Fruit fly (Drosophila melanogaster) whole organism, embryonic: ENCODE results near the gene osp.
A peak's percentile ranks its signal among the peaks of the same experiment; 100 is the strongest.

Experiments used
- B-H2 ChIP-seq: fragments of 200-800 bp; sonication (Bioruptor generic); optimal IDR thresholded peaks from 2 replicates; lab custom pipeline; 2018; ENCODE audit warnings: missing biosample characterization, mild to moderate bottlenecking, missing genetic modification characterization
- Bgb ChIP-seq: fragments of 200-800 bp; sonication (Bioruptor generic); IDR thresholded peaks from 2 replicates; pipeline ENCODE4 v1.3.6; 2022; ENCODE audit warnings: missing biosample characterization, missing genetic modification characterization; ENCODE audit not compliant: partially characterized antibody
- CG10565 ChIP-seq: fragments of 200-800 bp; sonication (Bioruptor generic); optimal IDR thresholded peaks from 3 replicates; lab custom pipeline; 2016; ENCODE audit warnings: missing biosample characterization, mild to moderate bottlenecking, missing genetic modification characterization
- CG17802 ChIP-seq: fragments of 200-800 bp; sonication (Bioruptor generic); optimal IDR thresholded peaks from 2 replicates; lab custom pipeline; 2018; ENCODE audit warnings: missing biosample characterization, mild to moderate bottlenecking, missing genetic modification characterization, moderate library complexity
- CG17829 ChIP-seq: fragments of 200-800 bp; optimal IDR thresholded peaks from 2 replicates; lab custom pipeline; 2019; ENCODE audit warnings: missing biosample characterization, mild to moderate bottlenecking, missing genetic modification characterization, moderate library complexity
- CG2875 ChIP-seq: fragments of 200-800 bp; sonication (Bioruptor generic); optimal IDR thresholded peaks from 2 replicates; lab custom pipeline; 2017; ENCODE audit warnings: missing biosample characterization, mild to moderate bottlenecking, missing genetic modification characterization, missing genetic modification reagents
- CG30020 ChIP-seq: fragments of 200-800 bp; optimal IDR thresholded peaks from 2 replicates; lab custom pipeline; 2019; ENCODE audit warnings: missing biosample characterization, mild to moderate bottlenecking, missing genetic modification characterization, moderate library complexity
- CG4820 ChIP-seq: fragments of 200-800 bp; sonication (Bioruptor generic); optimal IDR thresholded peaks from 3 replicates; lab custom pipeline; 2016; ENCODE audit warnings: missing biosample characterization, missing genetic modification characterization
- CG7786 ChIP-seq: fragments of 200-800 bp; sonication (Bioruptor generic); optimal IDR thresholded peaks from 2 replicates; lab custom pipeline; 2016; ENCODE audit warnings: missing biosample characterization, missing genetic modification characterization
- CG8290 ChIP-seq, 3 experiments: fragments of 200-800 bp; sonication (Bioruptor generic); optimal IDR thresholded peaks; 2 replicates each; lab custom pipeline; 2016 to 2019; ENCODE audit warnings: missing biosample characterization in 3 of 3, missing genetic modification characterization in 3 of 3, mild to moderate bottlenecking in 2 of 3, moderate library complexity in 1 of 3
- CG9797 ChIP-seq: fragments of 200-800 bp; sonication (Bioruptor generic); optimal IDR thresholded peaks from 3 replicates; lab custom pipeline; 2018; ENCODE audit warnings: missing biosample characterization, mild to moderate bottlenecking, missing genetic modification characterization
- CG9932 ChIP-seq: fragments of 200-800 bp; sonication (Bioruptor generic); IDR thresholded peaks from 2 replicates; pipeline ENCODE4 v1.3.6; 2022; ENCODE audit warnings: missing biosample characterization, missing genetic modification characterization
- CTCF ChIP-seq: fragments of 200-800 bp; sonication (Bioruptor generic); optimal IDR thresholded peaks from 2 replicates; lab custom pipeline; 2017; ENCODE audit warnings: missing biosample characterization, mild to moderate bottlenecking, missing genetic modification characterization, moderate library complexity
- E2f1 ChIP-seq: fragments of 200-800 bp; sonication (Bioruptor generic); IDR thresholded peaks from 2 replicates; pipeline ENCODE4 v1.3.6; 2022; ENCODE audit warnings: missing biosample characterization, missing genetic modification characterization
- Eip74EF ChIP-seq, 2 experiments: fragments of 200-800 bp in 1 of 2; fragments of >200 bp in 1 of 2; sonication (Bioruptor generic) in 1 of 2; optimal IDR thresholded peaks; 2 replicates each; lab custom pipeline; 2017 to 2019; ENCODE audit warnings: missing biosample characterization in 2 of 2, missing genetic modification characterization in 2 of 2, mild to moderate bottlenecking in 1 of 2, moderate library complexity in 1 of 2
- Ets65A ChIP-seq: fragments of 200-800 bp; sonication (Bioruptor generic); peaks from one replicate; lab custom pipeline; 2016; ENCODE audit warnings: missing biosample characterization, missing genetic modification characterization
- Fer3 ChIP-seq: fragments of 200-800 bp; sonication (Bioruptor generic); optimal IDR thresholded peaks from 2 replicates; lab custom pipeline; 2018; ENCODE audit warnings: missing biosample characterization, mild to moderate bottlenecking, missing genetic modification characterization, moderate library complexity
- GATAe ChIP-seq: fragments of 200-800 bp; sonication (Bioruptor generic); conservative IDR thresholded peaks from 2 replicates; pipeline ENCODE4 v1.3.6; 2022; ENCODE audit warnings: missing biosample characterization, missing genetic modification characterization
- H15 ChIP-seq: fragments of 200-800 bp; sonication (Bioruptor generic); IDR thresholded peaks from 3 replicates; pipeline ENCODE4 v1.3.6; 2022; ENCODE audit warnings: missing biosample characterization, missing genetic modification characterization
- HLH3B ChIP-seq: fragments of 200-800 bp; sonication (Bioruptor generic); IDR thresholded peaks from 2 replicates; pipeline ENCODE4 v1.3.6; 2022; ENCODE audit warnings: missing biosample characterization, missing genetic modification characterization
- Hr51 ChIP-seq, 2 experiments: fragments of 200-800 bp; sonication (Bioruptor generic); optimal IDR thresholded peaks; 2 replicates in 1 of 2; 3 replicates in 1 of 2; lab custom pipeline; 2016 to 2018; ENCODE audit warnings: missing biosample characterization in 2 of 2, missing genetic modification characterization in 2 of 2, mild to moderate bottlenecking in 1 of 2, moderate library complexity in 1 of 2
- Jarid2 ChIP-seq: fragments of 200-800 bp; sonication (Bioruptor generic); optimal IDR thresholded peaks from 3 replicates; lab custom pipeline; 2017; ENCODE audit warnings: mild to moderate bottlenecking, missing biosample characterization, missing genetic modification reagents, missing genetic modification characterization
- Lpt ChIP-seq: fragments of >200 bp; optimal IDR thresholded peaks from 2 replicates; lab custom pipeline; 2018; ENCODE audit warnings: missing biosample characterization, missing genetic modification characterization
- Med ChIP-seq: fragments of 200-800 bp; sonication (Bioruptor generic); peaks from one replicate; lab custom pipeline; 2016; ENCODE audit warnings: missing biosample characterization, missing genetic modification characterization, mild to moderate bottlenecking, inconsistent platforms, moderate library complexity
- Meics ChIP-seq: fragments of 200-800 bp; sonication (Bioruptor generic); optimal IDR thresholded peaks from 2 replicates; lab custom pipeline; 2017; ENCODE audit warnings: missing biosample characterization, mild to moderate bottlenecking, missing genetic modification characterization
- NC2α ChIP-seq: fragments of 200-800 bp; sonication (Bioruptor generic); optimal IDR thresholded peaks from 2 replicates; lab custom pipeline; 2016; ENCODE audit warnings: missing biosample characterization, missing genetic modification characterization
- Side ChIP-seq: fragments of 200-800 bp; sonication (Bioruptor generic); optimal IDR thresholded peaks from 2 replicates; lab custom pipeline; 2016; ENCODE audit warnings: missing biosample characterization, missing genetic modification characterization
- aop ChIP-seq: fragments of 200-800 bp; sonication (Bioruptor generic); IDR thresholded peaks from 2 replicates; pipeline ENCODE4 v1.3.6; 2022; ENCODE audit warnings: missing biosample characterization, missing genetic modification characterization
- ara ChIP-seq: fragments of 200-800 bp; sonication (Bioruptor generic); IDR thresholded peaks from 2 replicates; pipeline ENCODE4 v1.3.6; 2022; ENCODE audit warnings: missing biosample characterization, missing genetic modification characterization
- bbx ChIP-seq: fragments of 200-800 bp; sonication (Bioruptor generic); IDR thresholded peaks from 2 replicates; pipeline ENCODE4 v1.3.6; 2022; ENCODE audit warnings: missing biosample characterization, missing genetic modification characterization; ENCODE audit not compliant: partially characterized antibody
- ci ChIP-seq: fragments of 200-800 bp; sonication (Bioruptor generic); IDR thresholded peaks from 3 replicates; pipeline ENCODE4 v1.3.6; 2022; ENCODE audit warnings: missing biosample characterization, missing genetic modification characterization
- exex ChIP-seq: fragments of 200-800 bp; sonication (Bioruptor generic); optimal IDR thresholded peaks from 4 replicates; lab custom pipeline; 2018; ENCODE audit warnings: missing biosample characterization, mild to moderate bottlenecking, missing genetic modification characterization, moderate library complexity
- fd96Cb ChIP-seq: fragments of 200-800 bp; sonication (Bioruptor generic); optimal IDR thresholded peaks from 2 replicates; lab custom pipeline; 2018; ENCODE audit warnings: missing biosample characterization, mild to moderate bottlenecking, missing genetic modification characterization, moderate library complexity
- gce ChIP-seq: fragments of 200-800 bp; sonication (Bioruptor generic); IDR thresholded peaks from 3 replicates; pipeline ENCODE4 v1.3.6; 2022; ENCODE audit warnings: missing biosample characterization, missing genetic modification characterization
- gt ChIP-seq: fragments of 200-800 bp; sonication (Bioruptor generic); IDR thresholded peaks from 2 replicates; pipeline ENCODE4 v1.3.6; 2022; ENCODE audit warnings: missing biosample characterization, missing genetic modification characterization
- ind ChIP-seq: fragments of 200-800 bp; sonication (Bioruptor generic); optimal IDR thresholded peaks from 3 replicates; lab custom pipeline; 2016; ENCODE audit warnings: missing biosample characterization, missing genetic modification characterization
- lov ChIP-seq, 2 experiments: fragments of 200-800 bp in 1 of 2; fragments of >200 bp in 1 of 2; sonication (Bioruptor generic) in 1 of 2; IDR thresholded peaks in 1 of 2; optimal IDR thresholded peaks in 1 of 2; 2 replicates in 1 of 2; 3 replicates in 1 of 2; pipeline versions ENCODE4 v1.3.6 to Lab custom; 2017 to 2022; ENCODE audit warnings: missing biosample characterization in 1 of 2, missing genetic modification characterization in 1 of 2
- mam ChIP-seq: fragments of 200-800 bp; sonication (Bioruptor generic); optimal IDR thresholded peaks from 3 replicates; lab custom pipeline; 2016; ENCODE audit warnings: missing biosample characterization, missing genetic modification characterization
- sens ChIP-seq: fragments of 200-800 bp; sonication (Bioruptor generic); peaks from one replicate; lab custom pipeline; 2016; ENCODE audit warnings: missing biosample characterization, missing genetic modification characterization
- tgo ChIP-seq: fragments of 200-800 bp; sonication (Bioruptor generic); IDR thresholded peaks from 3 replicates; pipeline ENCODE4 v1.3.6; 2022; ENCODE audit warnings: missing biosample characterization, missing genetic modification characterization
- tin ChIP-seq: fragments of 200-800 bp; sonication (Bioruptor generic); optimal IDR thresholded peaks from 3 replicates; lab custom pipeline; 2016; ENCODE audit warnings: missing biosample characterization, missing genetic modification characterization
- tll ChIP-seq, 2 experiments: fragments of 200-800 bp in 1 of 2; fragments of >200 bp in 1 of 2; sonication (Bioruptor generic) in 1 of 2; optimal IDR thresholded peaks; 2 replicates each; lab custom pipeline; 2017 to 2019; ENCODE audit warnings: missing biosample characterization in 2 of 2, missing genetic modification characterization in 2 of 2, mild to moderate bottlenecking in 1 of 2, moderate library complexity in 1 of 2
- trh ChIP-seq: fragments of 200-800 bp; sonication (Bioruptor generic); optimal IDR thresholded peaks from 2 replicates; lab custom pipeline; 2016; ENCODE audit warnings: missing biosample characterization, missing genetic modification characterization
- zfh1 ChIP-seq: fragments of 200-800 bp; sonication (Bioruptor generic); IDR thresholded peaks from 3 replicates; pipeline ENCODE4 v1.3.6; 2022; ENCODE audit warnings: missing biosample characterization, missing genetic modification characterization
- zfh2 ChIP-seq: fragments of 200-800 bp; sonication (Bioruptor generic); optimal IDR thresholded peaks from 2 replicates; lab custom pipeline; 2016; ENCODE audit warnings: missing biosample characterization, missing genetic modification characterization

Gene osp

dm6 chr2L:14552141-14552748 is 136.9 kb downstream of the osp start (continued):
- TF ChIP-seq CG17802 (tag; lab: Kevin White, UChicago) (peak; percentile 55), ara (GFP tag; lab: Robert Waterston, UW) (peak; percentile 72), CTCF (GFP tag; lab: Kevin White, UChicago) (no peak), ind (GFP tag; lab: Kevin White, UChicago) (peak; percentile 61), CG2875 (peak; percentile 62), CG30020 (tag; lab: Kevin White, UChicago) (no peak), CG8290 (GFP tag; optimal IDR thresholded peaks at IDR 0.05; lab: Kevin White, UChicago) (peak; percentile 19), CG8290 (tag; optimal IDR thresholded peaks at IDR 0.05; lab: Kevin White, UChicago) (peak in 1 of 2 experiments; percentile 29), Lpt (GFP tag; lab: Kevin White, UChicago) (no peak), exex (no peak), CG9797 (GFP tag; lab: Kevin White, UChicago) (no peak), CG9932 (GFP tag; lab: Robert Waterston, UW) (no peak), bbx (GFP tag; lab: Robert Waterston, UW) (no peak), Meics (GFP tag; lab: Kevin White, UChicago) (peak; percentile 40), CG7786 (GFP tag; lab: Kevin White, UChicago) (peak; percentile 55), aop (GFP tag; lab: Robert Waterston, UW) (no peak), CG4820 (GFP tag; lab: Kevin White, UChicago) (peak; percentile 58), NC2α (GFP tag; lab: Kevin White, UChicago) (peak; percentile 17), tin (peak; percentile 50), trh (GFP tag; lab: Kevin White, UChicago) (no peak), B-H2 (GFP tag; lab: Kevin White, UChicago) (no peak), E2f1 (GFP tag; lab: Robert Waterston, UW) (peak; percentile 8; the same call in 1 of the 2 replicates), Eip74EF (GFP tag; optimal IDR thresholded peaks at IDR 0.05; lab: Kevin White, UChicago) (peak in 1 of 2 experiments; percentile 1), gt (GFP tag; lab: Robert Waterston, UW) (no peak), zfh1 (GFP tag; lab: Robert Waterston, UW) (peak; percentile 83; the same call in 2 of the 3 replicates), sens (GFP tag; lab: Kevin White, UChicago) (peak; percentile 79), CG17829 (tag; lab: Kevin White, UChicago) (peak; percentile 71), mam (GFP tag; lab: Kevin White, UChicago) (peak; percentile 42), fd96Cb (peak; percentile 61), tll (GFP tag; optimal IDR thresholded peaks at IDR 0.05; lab: Kevin White, UChicago) (peak in 1 of 2 experiments; percentile 8), Hr51 (GFP tag; optimal IDR thresholded peaks at IDR 0.05; lab: Kevin White, UChicago) (peak; percentile 56), Bgb (no peak), Fer3 (tag; lab: Kevin White, UChicago) (peak; percentile 27), Jarid2 (GFP tag; lab: Kevin White, UChicago) (peak; percentile 22), CG10565 (GFP tag; lab: Kevin White, UChicago) (no peak), zfh2 (GFP tag; lab: Kevin White, UChicago) (peak; percentile 28)

- TF ChIP-seq GATAe = no peak
- 0 out of 3 replicates have a peak, but pooled peaks have one; percentile 16 for TF ChIP-seq zfh1 (GFP tag; lab: Robert Waterston, UW)
- 0 out of 3 replicates have a peak, but pooled peaks have one; percentile 16 for TF ChIP-seq tgo (GFP tag; lab: Robert Waterston, UW)
- peak; percentile 17 for TF ChIP-seq Ets65A
- 0 out of 2 replicates have a peak, but pooled peaks have one; percentile 10 for TF ChIP-seq HLH3B (GFP tag; lab: Robert Waterston, UW)
- no peak for TF ChIP-seq gce (GFP tag; lab: Robert Waterston, UW)
- 0 out of 3 replicates have a peak, but pooled peaks have one; percentile 9 for TF ChIP-seq H15 (GFP tag; lab: Robert Waterston, UW)
- no peak for TF ChIP-seq lov (optimal IDR thresholded peaks at IDR 0.05; lab: Kevin White, UChicago)
- TF ChIP-seq lov (GFP tag; IDR thresholded peaks at IDR 0.05; lab: Robert Waterston, UW) = 0 out of 3 replicates have a peak, but pooled peaks have one; percentile 46
- TF ChIP-seq Side = no peak
- peak; percentile 67 for TF ChIP-seq Med (GFP tag; lab: Kevin White, UChicago)
- TF ChIP-seq ci (GFP tag; lab: Robert Waterston, UW) = peak; percentile 45; the same call in 1 of the 3 replicates
Observed at dm6 chr2L:14550653-14551352, 138.3 kb downstream of the osp start.
